Fruit fly (Drosophila melanogaster) whole organism: Measurements from ENCODE around the gene CG13481.

Source experiments
- CG8478 ChIP-seq: fragments of >200 bp; optimal IDR thresholded peaks from 2 replicates; lab custom pipeline; 2018; ENCODE audit warnings: inconsistent platforms
- Dll ChIP-seq: fragments of >200 bp; optimal IDR thresholded peaks from 2 replicates; lab custom pipeline; 2017
- pan ChIP-seq: fragments of >200 bp; optimal IDR thresholded peaks from 2 replicates; lab custom pipeline; 2017
- psq ChIP-seq: fragments of >200 bp; optimal IDR thresholded peaks from 2 replicates; lab custom pipeline; 2017
- usp ChIP-seq: fragments of >200 bp; optimal IDR thresholded peaks from 2 replicates; lab custom pipeline; 2017; ENCODE audit warnings: missing biosample characterization, missing genetic modification characterization, mixed read lengths

- no peak for TF ChIP-seq psq (lab: Kevin White, UChicago)
- no peak for TF ChIP-seq pan (lab: Kevin White, UChicago)
- no peak for TF ChIP-seq CG8478 (lab: Kevin White, UChicago)
- no peak for TF ChIP-seq Dll (lab: Kevin White, UChicago)
- no peak for TF ChIP-seq usp (GFP tag; lab: Kevin White, UChicago)
Observed at dm6 chr3L:14389242-14389641, 19.7 kb upstream of the CG13481 start.
